Fruit fly (Drosophila melanogaster) Kc167 (cell line): ENCODE results near the gene CG15784.

Experiments used
- Myc ChIP-seq: fragments of >200 bp; optimal IDR thresholded peaks from 2 replicates; lab custom pipeline; 2017; ENCODE audit warnings: missing external identifiers
- Sin3A ChIP-seq: fragments of >200 bp; optimal IDR thresholded peaks from 2 replicates; lab custom pipeline; 2018; ENCODE audit warnings: missing external identifiers
- h ChIP-seq: fragments of >200 bp; optimal IDR thresholded peaks from 3 replicates; lab custom pipeline; 2018; ENCODE audit warnings: missing external identifiers
- insv ChIP-seq: fragments of >200 bp; optimal IDR thresholded peaks from 3 replicates; lab custom pipeline; 2018; ENCODE audit warnings: missing external identifiers
- psq ChIP-seq: fragments of >200 bp; optimal IDR thresholded peaks from 2 replicates; lab custom pipeline; 2017; ENCODE audit warnings: missing external identifiers
- ttk ChIP-seq: sonication (Bioruptor generic); optimal IDR thresholded peaks from 2 replicates; lab custom pipeline; 2017; ENCODE audit warnings: missing external identifiers

dm6 chrX:5418555-5419044 is 10.8 kb upstream of the CG15784 start:
- TF ChIP-seq h = no peak
- TF ChIP-seq Myc (lab: Kevin White, UChicago) = no peak
- no peak for TF ChIP-seq insv (lab: Kevin White, UChicago)
- no peak for TF ChIP-seq ttk (lab: Kevin White, UChicago)
- no peak for TF ChIP-seq psq (lab: Kevin White, UChicago)
- TF ChIP-seq Sin3A = no peak
